Fruit fly (Drosophila melanogaster): ENCODE data around the gene Pyroxd1.

DNA sequence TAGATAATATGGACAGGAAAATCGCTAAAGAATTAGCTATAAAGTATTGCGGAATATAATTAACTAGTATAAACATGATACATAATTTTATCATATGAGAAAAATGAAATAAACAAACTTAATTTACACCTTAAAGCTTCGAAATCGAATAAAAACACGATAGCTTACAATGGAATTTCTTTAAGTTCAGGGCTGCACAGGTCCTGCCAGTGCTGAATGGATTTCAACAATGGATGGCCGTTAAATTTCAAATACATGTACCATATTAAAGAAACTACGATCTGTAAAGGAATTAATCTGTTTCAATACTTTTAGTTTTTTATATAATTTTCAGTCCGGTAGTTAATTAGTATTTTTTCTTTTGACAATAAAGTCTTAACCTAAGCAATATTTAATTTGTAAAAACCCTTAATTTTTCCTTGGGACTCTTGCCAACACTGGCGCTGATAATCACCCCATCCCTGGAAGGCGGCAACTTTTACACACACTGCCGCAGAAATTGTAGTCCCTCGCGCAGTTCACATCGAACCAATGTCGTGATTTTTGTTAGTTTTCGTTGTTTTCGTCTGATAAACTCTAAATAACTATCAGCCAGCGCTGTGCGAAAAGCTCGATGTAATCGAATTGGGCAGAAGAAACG, 30.1 kb upstream of the Pyroxd1 start, which contains the start of the genes barr and lok:
- TF ChIP-seq h (optimal IDR thresholded peaks at IDR 0.05): no peak
- TF ChIP-seq Sin3A (optimal IDR thresholded peaks at IDR 0.05): no peak
- no peak for TF ChIP-seq insv (optimal IDR thresholded peaks at IDR 0.05)
